Worm (Caenorhabditis elegans) whole organism, L4 larva: ENCODE measurements around the gene ifb-1.
A peak's percentile ranks its signal among the peaks of the same experiment; 100 is the strongest.

Experiments used
- F44E2.7 ChIP-seq: fragments of 200-800 bp; sonication (Bioruptor generic); IDR thresholded peaks from 2 replicates; pipeline ENCODE4 v2.1.2; 2022; ENCODE audit warnings: missing genetic modification characterization, missing compliant biosample characterization
- T26A8.4 ChIP-seq: fragments of 200-800 bp; sonication (Bioruptor generic); IDR thresholded peaks from 2 replicates; pipeline ENCODE4 v1.3.6; 2022; ENCODE audit warnings: missing genetic modification characterization, missing compliant biosample characterization
- Y105C5A.15 ChIP-seq: fragments of 200-800 bp; sonication (Bioruptor generic); IDR thresholded peaks from 2 replicates; pipeline ENCODE4 v1.3.6; 2022; ENCODE audit warnings: missing genetic modification characterization, missing compliant biosample characterization
- Y5F2A.4 ChIP-seq: fragments of 200-800 bp; sonication (Bioruptor generic); optimal IDR thresholded peaks from 2 replicates; lab custom pipeline; 2018; ENCODE audit warnings: mild to moderate bottlenecking, missing genetic modification characterization, missing compliant biosample characterization
- ZK546.5 ChIP-seq, 2 experiments: sonication (generic microtip); optimal IDR thresholded peaks; 2 replicates each; lab custom pipeline; 2017; ENCODE audit warnings: missing biosample characterization in 2 of 2, missing genetic modification characterization in 2 of 2
- aha-1 ChIP-seq: fragments of 150-350 bp; peaks from one replicate; lab custom pipeline; 2014; ENCODE audit warnings: missing biosample characterization, missing genetic modification characterization
- ama-1 ChIP-seq: fragments of 150-350 bp; optimal IDR thresholded peaks from 2 replicates; lab custom pipeline; 2014; ENCODE audit warnings: inconsistent platforms, mixed read lengths
- attf-4 ChIP-seq: sonication (generic microtip); optimal IDR thresholded peaks from 3 replicates; lab custom pipeline; 2017; ENCODE audit warnings: missing biosample characterization, missing genetic modification characterization
- ctbp-1 ChIP-seq: fragments of 200-800 bp; sonication (Bioruptor generic); IDR thresholded peaks from 2 replicates; pipeline ENCODE4 v1.3.6; 2022; ENCODE audit warnings: missing genetic modification reagents, missing genetic modification characterization, missing compliant biosample characterization
- daf-12 ChIP-seq: fragments of 150-350 bp; optimal IDR thresholded peaks from 2 replicates; lab custom pipeline; 2014; ENCODE audit warnings: missing biosample characterization, missing genetic modification reagents, missing genetic modification characterization
- daf-16 ChIP-seq, 3 experiments: sonication (generic microtip); optimal IDR thresholded peaks; 2 replicates each; lab custom pipeline; 2016 to 2017; ENCODE audit warnings: missing genetic modification characterization in 3 of 3, missing genetic modification reagents in 3 of 3, mild to moderate bottlenecking in 2 of 3, missing compliant biosample characterization in 2 of 3, missing biosample characterization in 1 of 3, moderate library complexity in 1 of 3
- daf-19 ChIP-seq: fragments of 200-800 bp; sonication (Bioruptor generic); conservative IDR thresholded peaks from 2 replicates; pipeline ENCODE4 v1.3.6; 2022; ENCODE audit warnings: missing genetic modification characterization, missing compliant biosample characterization
- dmd-6 ChIP-seq: fragments of 200-800 bp; sonication (Bioruptor generic); IDR thresholded peaks from 2 replicates; pipeline ENCODE4 v1.3.6; 2022; ENCODE audit warnings: missing genetic modification reagents, missing genetic modification characterization, missing compliant biosample characterization
- dve-1 ChIP-seq: sonication (generic microtip); optimal IDR thresholded peaks from 2 replicates; lab custom pipeline; 2017; ENCODE audit warnings: antibody characterized with exemption, mild to moderate bottlenecking, missing genetic modification characterization, missing compliant biosample characterization; ENCODE audit not compliant: insufficient read depth
- fkh-10 ChIP-seq: fragments of 150-350 bp; optimal IDR thresholded peaks from 2 replicates; lab custom pipeline; 2014; ENCODE audit warnings: missing biosample characterization, missing genetic modification reagents, missing genetic modification characterization
- gei-8 ChIP-seq: fragments of 200-800 bp; sonication (Bioruptor generic); optimal IDR thresholded peaks from 2 replicates; lab custom pipeline; 2018; ENCODE audit warnings: mild to moderate bottlenecking, missing genetic modification characterization, missing compliant biosample characterization
- hif-1 ChIP-seq, 2 experiments: sonication (generic microtip); optimal IDR thresholded peaks; 2 replicates each; lab custom pipeline; 2016 to 2017; ENCODE audit warnings: missing compliant biosample characterization in 2 of 2, missing genetic modification characterization in 2 of 2, missing genetic modification reagents in 2 of 2, missing genotype in 2 of 2, mild to moderate bottlenecking in 1 of 2
- hlh-11 ChIP-seq: fragments of 200-800 bp; sonication (Bioruptor generic); optimal IDR thresholded peaks from 2 replicates; lab custom pipeline; 2018; ENCODE audit warnings: mild to moderate bottlenecking, missing genetic modification characterization, missing compliant biosample characterization
- hlh-30 ChIP-seq: sonication (generic microtip); optimal IDR thresholded peaks from 2 replicates; lab custom pipeline; 2017; ENCODE audit warnings: antibody characterized with exemption, mild to moderate bottlenecking, missing genetic modification characterization, missing compliant biosample characterization; ENCODE audit not compliant: insufficient read depth
- hmg-1.1 ChIP-seq: fragments of 200-800 bp; sonication (Bioruptor generic); IDR thresholded peaks from 2 replicates; pipeline ENCODE4 v1.3.6; 2022; ENCODE audit warnings: missing genetic modification reagents, missing genetic modification characterization, missing compliant biosample characterization
- lin-13 ChIP-seq: fragments of 150-350 bp; optimal IDR thresholded peaks from 2 replicates; lab custom pipeline; 2014; ENCODE audit warnings: missing biosample characterization, missing genetic modification reagents, missing genetic modification characterization
- lin-29 ChIP-seq: fragments of 200-800 bp; sonication (Bioruptor generic); IDR thresholded peaks from 2 replicates; pipeline ENCODE4 v1.3.6; 2022; ENCODE audit warnings: missing genetic modification reagents, missing genetic modification characterization, missing compliant biosample characterization
- madf-9 ChIP-seq: fragments of 200-800 bp; sonication (Bioruptor generic); conservative IDR thresholded peaks from 2 replicates; pipeline ENCODE4 v1.3.6; 2022; ENCODE audit warnings: missing genetic modification reagents, missing genetic modification characterization, missing compliant biosample characterization
- mdl-1 ChIP-seq, 2 experiments: fragments of 150-350 bp in 1 of 2; sonication (generic microtip) in 1 of 2; optimal IDR thresholded peaks; 2 replicates each; lab custom pipeline; 2014 to 2017; ENCODE audit warnings: missing biosample characterization in 2 of 2, missing genetic modification characterization in 2 of 2
- mxl-2 ChIP-seq: fragments of 200-800 bp; sonication (Bioruptor generic); conservative IDR thresholded peaks from 2 replicates; pipeline ENCODE4 v1.3.6; 2022; ENCODE audit warnings: missing genetic modification reagents, missing genetic modification characterization, missing compliant biosample characterization
- mxl-3 ChIP-seq: fragments of 200-800 bp; sonication (Bioruptor generic); optimal IDR thresholded peaks from 2 replicates; lab custom pipeline; 2018; ENCODE audit warnings: mild to moderate bottlenecking, missing genetic modification characterization, missing compliant biosample characterization
- nhr-237 ChIP-seq: sonication (generic microtip); optimal IDR thresholded peaks from 2 replicates; lab custom pipeline; 2017; ENCODE audit warnings: missing biosample characterization, missing genetic modification characterization
- nhr-25 ChIP-seq: sonication (generic microtip); optimal IDR thresholded peaks from 2 replicates; lab custom pipeline; 2017; ENCODE audit warnings: missing genetic modification characterization, mild to moderate bottlenecking, missing compliant biosample characterization, antibody characterized with exemption, moderate library complexity, borderline replicate concordance; ENCODE audit not compliant: insufficient read depth
- nhr-28 ChIP-seq: fragments of 150-350 bp; optimal IDR thresholded peaks from 2 replicates; lab custom pipeline; 2014; ENCODE audit warnings: missing biosample characterization, missing genetic modification characterization
- nhr-41 ChIP-seq: fragments of 200-800 bp; sonication (Bioruptor generic); IDR thresholded peaks from 2 replicates; pipeline ENCODE4 v1.3.6; 2022; ENCODE audit warnings: missing genetic modification reagents, missing genetic modification characterization, missing compliant biosample characterization
- nhr-76 ChIP-seq: fragments of 150-350 bp; optimal IDR thresholded peaks from 2 replicates; lab custom pipeline; 2014; ENCODE audit warnings: missing biosample characterization, missing genetic modification characterization
- nhr-77 ChIP-seq: fragments of 150-350 bp; optimal IDR thresholded peaks from 2 replicates; lab custom pipeline; 2014; ENCODE audit warnings: missing biosample characterization, missing genetic modification characterization
- php-3 ChIP-seq: fragments of 200-800 bp; sonication (Bioruptor generic); IDR thresholded peaks from 2 replicates; pipeline ENCODE4 v1.3.6; 2022; ENCODE audit warnings: missing genetic modification reagents, missing genetic modification characterization, missing compliant biosample characterization
- pqm-1 ChIP-seq: sonication (generic microtip); optimal IDR thresholded peaks from 2 replicates; lab custom pipeline; 2017; ENCODE audit warnings: missing biosample characterization, missing genetic modification characterization
- sdz-12 ChIP-seq: fragments of 200-800 bp; sonication (Bioruptor generic); optimal IDR thresholded peaks from 2 replicates; lab custom pipeline; 2018; ENCODE audit warnings: mild to moderate bottlenecking, missing genetic modification characterization, missing compliant biosample characterization
- skn-1 ChIP-seq: fragments of 150-350 bp; optimal IDR thresholded peaks from 2 replicates; lab custom pipeline; 2014; ENCODE audit warnings: missing biosample characterization, missing genetic modification characterization
- snpc-4 ChIP-seq: fragments of 150-350 bp; optimal IDR thresholded peaks from 2 replicates; lab custom pipeline; 2014; ENCODE audit warnings: missing biosample characterization, missing genetic modification characterization
- spr-3 ChIP-seq: fragments of 200-800 bp; sonication (Bioruptor generic); optimal IDR thresholded peaks from 2 replicates; lab custom pipeline; 2018; ENCODE audit warnings: mild to moderate bottlenecking, missing genetic modification characterization, missing compliant biosample characterization
- tra-1 ChIP-seq: fragments of 200-800 bp; sonication (Bioruptor generic); IDR thresholded peaks from 2 replicates; pipeline ENCODE4 v1.3.6; 2022; ENCODE audit warnings: missing genetic modification reagents, missing genetic modification characterization, missing compliant biosample characterization
- unc-62 ChIP-seq, 3 experiments: fragments of 150-350 bp in 1 of 3; sonication (generic microtip); optimal IDR thresholded peaks in 2 of 3; peaks in 1 of 3; 1 replicate in 1 of 3; 2 replicates in 2 of 3; lab custom pipeline; 2014 to 2017; ENCODE audit warnings: missing biosample characterization in 3 of 3, missing genetic modification characterization in 3 of 3, missing genetic modification reagents in 3 of 3, missing genotype in 1 of 3
- zag-1 ChIP-seq: fragments of 150-350 bp; optimal IDR thresholded peaks from 2 replicates; lab custom pipeline; 2014; ENCODE audit warnings: missing biosample characterization, missing genetic modification characterization
- zfp-2 ChIP-seq: sonication (generic microtip); optimal IDR thresholded peaks from 2 replicates; lab custom pipeline; 2016; ENCODE audit warnings: mild to moderate bottlenecking, missing genetic modification characterization, missing compliant biosample characterization
- zfp-3 ChIP-seq: fragments of 200-800 bp; sonication (Bioruptor generic); conservative IDR thresholded peaks from 2 replicates; pipeline ENCODE4 v1.3.6; 2022; ENCODE audit warnings: missing genetic modification reagents, missing genetic modification characterization, missing compliant biosample characterization
- zip-2 ChIP-seq: fragments of 150-350 bp; optimal IDR thresholded peaks from 2 replicates; lab custom pipeline; 2014; ENCODE audit warnings: missing biosample characterization, missing genetic modification characterization

ifb-1 gene

DNA sequence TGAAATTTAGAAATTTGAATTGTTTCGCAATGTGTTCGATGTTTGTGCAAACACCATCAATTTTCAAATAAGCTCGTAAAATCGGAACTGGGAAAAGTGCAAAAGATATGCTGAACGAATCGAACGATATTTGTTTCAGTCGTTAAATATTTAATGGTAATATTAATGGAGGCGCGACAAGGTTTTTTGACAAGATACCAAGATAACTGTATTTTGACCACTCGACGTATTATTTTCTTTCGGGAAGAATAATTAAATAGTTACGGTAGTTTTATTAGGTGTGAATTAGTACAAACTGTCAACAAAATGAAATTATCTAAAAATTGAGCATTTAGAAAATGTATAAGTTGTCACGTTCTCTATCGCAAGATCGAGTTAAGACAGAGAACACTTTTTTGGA lies 38.9 kb downstream of the ifb-1 start (continued):
- TF ChIP-seq unc-62 (GFP tag; optimal IDR thresholded peaks at IDR 0.05 in 1 of 2; lab: Kevin White, UChicago): no peak
- no peak for TF ChIP-seq unc-62 (tag; optimal IDR thresholded peaks at IDR 0.05; lab: Kevin White, UChicago)
- TF ChIP-seq nhr-76 (tag; lab: Kevin White, UChicago): no peak
- TF ChIP-seq tra-1 (GFP tag; lab: Robert Waterston, UW): no peak
- no peak for TF ChIP-seq daf-19 (GFP tag; lab: Robert Waterston, UW)
- TF ChIP-seq F44E2.7 (GFP tag; lab: Robert Waterston, UW): no peak
- no peak for TF ChIP-seq sdz-12 (GFP tag; lab: Kevin White, UChicago)
- TF ChIP-seq hif-1 (tag; optimal IDR thresholded peaks at IDR 0.05; lab: Kevin White, UChicago): peak in 1 of 2 experiments; percentile 8
- TF ChIP-seq fkh-10 (GFP tag; lab: Kevin White, UChicago): no peak
- no peak for TF ChIP-seq Y5F2A.4 (GFP tag; lab: Kevin White, UChicago)
- no peak for TF ChIP-seq nhr-25
- peak; percentile 96 for TF ChIP-seq php-3
- TF ChIP-seq Y105C5A.15 (GFP tag; lab: Robert Waterston, UW): no peak
- TF ChIP-seq snpc-4 (tag; lab: Kevin White, UChicago): no peak
- TF ChIP-seq, all 104 proteins: peak for 8

DNA sequence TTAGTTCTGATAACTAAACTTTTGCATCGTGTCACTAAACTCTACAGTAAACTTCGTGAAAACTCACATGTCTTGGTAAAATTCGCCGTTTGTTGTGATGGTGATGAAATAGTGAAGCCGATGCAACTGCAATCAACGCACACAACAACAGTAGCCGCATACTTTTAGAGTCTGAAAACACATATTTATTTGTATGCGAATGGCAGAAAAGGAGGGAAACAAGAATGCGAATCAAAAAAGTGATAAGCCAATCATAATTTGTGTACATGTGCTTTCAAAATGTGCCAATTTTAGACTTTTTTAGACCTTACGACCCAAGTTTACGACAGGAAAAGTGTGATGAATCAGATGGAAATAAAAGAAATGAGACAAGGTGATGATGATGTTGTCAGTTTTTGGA lies 39.9 kb downstream of the ifb-1 start, which contains the start of gene K05F1.10:
K05F1.10 (minus strand) TSS at position 171 of the 400 bp plus-strand sequence.
- TF ChIP-seq daf-12 (tag; lab: Kevin White, UChicago) (no peak), ZK546.5 (tag; optimal IDR thresholded peaks at IDR 0.05; lab: Kevin White, UChicago) (no peak), T26A8.4 (no peak), madf-9 (no peak), lin-29 (GFP tag; lab: Robert Waterston, UW) (no peak), nhr-41 (GFP tag; lab: Robert Waterston, UW) (no peak), mdl-1 (tag; optimal IDR thresholded peaks at IDR 0.05; lab: Kevin White, UChicago) (peak in 1 of 2 experiments; percentile 3), pqm-1 (tag; lab: Kevin White, UChicago) (peak; percentile 19), ctbp-1 (GFP tag; lab: Robert Waterston, UW) (no peak), hlh-30 (tag; lab: Kevin White, UChicago) (peak; percentile 45), nhr-28 (tag; lab: Kevin White, UChicago) (peak; percentile 23), nhr-77 (no peak), hmg-1.1 (no peak), zag-1 (no peak), zfp-2 (no peak), aha-1 (no peak), attf-4 (tag; lab: Kevin White, UChicago) (no peak), nhr-237 (tag; lab: Kevin White, UChicago) (no peak), lin-13 (no peak), mxl-3 (no peak), hlh-11 (tag; lab: Kevin White, UChicago) (peak; percentile 38), dve-1 (peak; percentile 4), nhr-76 (tag; lab: Kevin White, UChicago) (no peak), zip-2 (tag; lab: Kevin White, UChicago) (no peak), skn-1 (no peak), daf-16 (GFP tag; optimal IDR thresholded peaks at IDR 0.05; lab: Kevin White, UChicago) (no peak), daf-16 (tag; optimal IDR thresholded peaks at IDR 0.05; lab: Kevin White, UChicago) (peak; percentile 88), gei-8 (GFP tag; lab: Kevin White, UChicago) (no peak), php-3 (peak; percentile 46; the same call in 1 of the 2 replicates), ama-1 (lab: Kevin White, UChicago) (no peak), mxl-2 (GFP tag; lab: Robert Waterston, UW) (no peak), spr-3 (no peak), zfp-3 (no peak), dmd-6 (GFP tag; lab: Robert Waterston, UW) (peak; percentile 46)
